Fruit fly (Drosophila melanogaster) whole organism, pupa: Measurements from ENCODE around the gene CG5346.

Source experiments
- CG10348 ChIP-seq: fragments of 200-800 bp; sonication (Bioruptor generic); IDR thresholded peaks from 2 replicates; pipeline ENCODE4 v1.3.6; 2022; ENCODE audit warnings: missing biosample characterization, missing genetic modification characterization
- CG12605 ChIP-seq: fragments of 200-800 bp; sonication (Bioruptor generic); IDR thresholded peaks from 2 replicates; pipeline ENCODE4 v1.3.6; 2022; ENCODE audit warnings: missing biosample characterization, missing genetic modification characterization
- CG13204 ChIP-seq: fragments of 200-800 bp; sonication (Bioruptor generic); optimal IDR thresholded peaks from 2 replicates; lab custom pipeline; 2018; ENCODE audit warnings: missing biosample characterization, mild to moderate bottlenecking, missing genetic modification characterization, moderate library complexity
- CG14655 ChIP-seq: fragments of 200-800 bp; sonication (Bioruptor generic); optimal IDR thresholded peaks from 3 replicates; lab custom pipeline; 2017; ENCODE audit warnings: mild to moderate bottlenecking, missing biosample characterization, missing genetic modification reagents, missing genetic modification characterization
- CG15710 ChIP-seq: fragments of 200-800 bp; sonication (Bioruptor generic); optimal IDR thresholded peaks from 2 replicates; lab custom pipeline; 2018; ENCODE audit warnings: missing biosample characterization, mild to moderate bottlenecking, missing genetic modification characterization, moderate library complexity
- CG17806 ChIP-seq: fragments of 200-800 bp; sonication (Bioruptor generic); optimal IDR thresholded peaks from 2 replicates; lab custom pipeline; 2018; ENCODE audit warnings: missing biosample characterization, mild to moderate bottlenecking, missing genetic modification characterization, moderate library complexity
- CG34367 ChIP-seq: fragments of 200-800 bp; sonication (Bioruptor generic); optimal IDR thresholded peaks from 2 replicates; lab custom pipeline; 2018; ENCODE audit warnings: missing biosample characterization, mild to moderate bottlenecking, missing genetic modification characterization
- CG8301 ChIP-seq: fragments of 200-800 bp; sonication (Bioruptor generic); optimal IDR thresholded peaks from 2 replicates; lab custom pipeline; 2018; ENCODE audit warnings: missing biosample characterization, mild to moderate bottlenecking, missing genetic modification characterization
- Ets98B ChIP-seq: fragments of 200-800 bp; sonication (Bioruptor generic); IDR thresholded peaks from 2 replicates; pipeline ENCODE4 v1.3.6; 2022; ENCODE audit warnings: missing biosample characterization, missing genetic modification characterization
- Pif1A ChIP-seq: fragments of 200-800 bp; sonication (Bioruptor generic); optimal IDR thresholded peaks from 3 replicates; lab custom pipeline; 2016; ENCODE audit warnings: missing biosample characterization, missing genetic modification characterization
- Pif1B ChIP-seq: fragments of 200-800 bp; sonication (Bioruptor generic); optimal IDR thresholded peaks from 3 replicates; lab custom pipeline; 2016; ENCODE audit warnings: missing biosample characterization, missing genetic modification characterization
- Snoo ChIP-seq: fragments of 200-800 bp; sonication (Bioruptor generic); optimal IDR thresholded peaks from 3 replicates; lab custom pipeline; 2017; ENCODE audit warnings: missing biosample characterization, mild to moderate bottlenecking, missing genetic modification characterization, inconsistent platforms
- fd96Ca ChIP-seq: fragments of 200-800 bp; sonication (Bioruptor generic); IDR thresholded peaks from 3 replicates; pipeline ENCODE4 v1.3.6; 2022; ENCODE audit warnings: missing biosample characterization, missing genetic modification characterization
- gl ChIP-seq: fragments of 200-800 bp; sonication (Bioruptor generic); optimal IDR thresholded peaks from 2 replicates; lab custom pipeline; 2018; ENCODE audit warnings: missing biosample characterization, mild to moderate bottlenecking, missing genetic modification characterization
- rn ChIP-seq: fragments of 200-800 bp; sonication (Bioruptor generic); IDR thresholded peaks from 2 replicates; pipeline ENCODE4 v1.3.6; 2022; ENCODE audit warnings: missing biosample characterization, missing genetic modification characterization

The CG5346 gene

dm6 chr3R:22483537-22483936, 44.9 kb downstream of the CG5346 start:
- TF ChIP-seq CG34367 (tag; lab: Kevin White, UChicago) (no peak), CG10348 (GFP tag; lab: Robert Waterston, UW) (no peak), CG8301 (tag; lab: Kevin White, UChicago) (no peak), CG12605 (no peak), Snoo (tag; lab: Kevin White, UChicago) (no peak), CG15710 (no peak), Pif1B (GFP tag; lab: Kevin White, UChicago) (no peak), CG17806 (no peak), CG14655 (GFP tag; lab: Kevin White, UChicago) (no peak), CG13204 (GFP tag; lab: Kevin White, UChicago) (no peak), fd96Ca (GFP tag; lab: Robert Waterston, UW) (no peak), rn (GFP tag; lab: Robert Waterston, UW) (no peak), Pif1A (GFP tag; lab: Kevin White, UChicago) (no peak), Ets98B (no peak), gl (tag; lab: Kevin White, UChicago) (no peak)
